Fruit fly (Drosophila melanogaster) whole organism, pupa: ENCODE measurements around the gene sit.

ENCODE experiments used
- CG10348 ChIP-seq: fragments of 200-800 bp; sonication (Bioruptor generic); IDR thresholded peaks from 2 replicates; pipeline ENCODE4 v1.3.6; 2022; ENCODE audit warnings: missing biosample characterization, missing genetic modification characterization
- CG12605 ChIP-seq: fragments of 200-800 bp; sonication (Bioruptor generic); IDR thresholded peaks from 2 replicates; pipeline ENCODE4 v1.3.6; 2022; ENCODE audit warnings: missing biosample characterization, missing genetic modification characterization
- CG13204 ChIP-seq: fragments of 200-800 bp; sonication (Bioruptor generic); optimal IDR thresholded peaks from 2 replicates; lab custom pipeline; 2018; ENCODE audit warnings: missing biosample characterization, mild to moderate bottlenecking, missing genetic modification characterization, moderate library complexity
- CG14655 ChIP-seq: fragments of 200-800 bp; sonication (Bioruptor generic); optimal IDR thresholded peaks from 3 replicates; lab custom pipeline; 2017; ENCODE audit warnings: mild to moderate bottlenecking, missing biosample characterization, missing genetic modification reagents, missing genetic modification characterization
- CG15710 ChIP-seq: fragments of 200-800 bp; sonication (Bioruptor generic); optimal IDR thresholded peaks from 2 replicates; lab custom pipeline; 2018; ENCODE audit warnings: missing biosample characterization, mild to moderate bottlenecking, missing genetic modification characterization, moderate library complexity
- CG17806 ChIP-seq: fragments of 200-800 bp; sonication (Bioruptor generic); optimal IDR thresholded peaks from 2 replicates; lab custom pipeline; 2018; ENCODE audit warnings: missing biosample characterization, mild to moderate bottlenecking, missing genetic modification characterization, moderate library complexity
- CG32121 ChIP-seq: fragments of 200-800 bp; sonication (Bioruptor generic); IDR thresholded peaks from 2 replicates; pipeline ENCODE4 v1.3.6; 2022; ENCODE audit warnings: missing biosample characterization, missing genetic modification characterization
- CG34367 ChIP-seq: fragments of 200-800 bp; sonication (Bioruptor generic); optimal IDR thresholded peaks from 2 replicates; lab custom pipeline; 2018; ENCODE audit warnings: missing biosample characterization, mild to moderate bottlenecking, missing genetic modification characterization
- CG4496 ChIP-seq: fragments of 200-800 bp; sonication (Bioruptor generic); IDR thresholded peaks from 3 replicates; pipeline ENCODE4 v1.3.6; 2022; ENCODE audit warnings: missing biosample characterization, missing genetic modification characterization
- CG8159 ChIP-seq: fragments of 200-800 bp; sonication (Bioruptor generic); optimal IDR thresholded peaks from 3 replicates; lab custom pipeline; 2018; ENCODE audit warnings: missing biosample characterization, mild to moderate bottlenecking, missing genetic modification characterization, moderate library complexity
- CG8301 ChIP-seq: fragments of 200-800 bp; sonication (Bioruptor generic); optimal IDR thresholded peaks from 2 replicates; lab custom pipeline; 2018; ENCODE audit warnings: missing biosample characterization, mild to moderate bottlenecking, missing genetic modification characterization
- CG9948 ChIP-seq: fragments of 200-800 bp; sonication (Bioruptor generic); optimal IDR thresholded peaks from 2 replicates; lab custom pipeline; 2018; ENCODE audit warnings: missing biosample characterization, mild to moderate bottlenecking, missing genetic modification characterization, moderate library complexity
- D1 ChIP-seq: fragments of 200-800 bp; sonication (Bioruptor generic); optimal IDR thresholded peaks from 2 replicates; lab custom pipeline; 2018; ENCODE audit warnings: missing biosample characterization, mild to moderate bottlenecking, missing genetic modification characterization, moderate library complexity
- EcR ChIP-seq: fragments of 200-800 bp; sonication (Bioruptor generic); optimal IDR thresholded peaks from 3 replicates; lab custom pipeline; 2019; ENCODE audit warnings: missing biosample characterization, missing genetic modification characterization, mild to moderate bottlenecking, moderate library complexity, missing genetic modification reagents
- Ets98B ChIP-seq: fragments of 200-800 bp; sonication (Bioruptor generic); IDR thresholded peaks from 2 replicates; pipeline ENCODE4 v1.3.6; 2022; ENCODE audit warnings: missing biosample characterization, missing genetic modification characterization
- Pif1A ChIP-seq: fragments of 200-800 bp; sonication (Bioruptor generic); optimal IDR thresholded peaks from 3 replicates; lab custom pipeline; 2016; ENCODE audit warnings: missing biosample characterization, missing genetic modification characterization
- Pif1B ChIP-seq: fragments of 200-800 bp; sonication (Bioruptor generic); optimal IDR thresholded peaks from 3 replicates; lab custom pipeline; 2016; ENCODE audit warnings: missing biosample characterization, missing genetic modification characterization
- Snoo ChIP-seq: fragments of 200-800 bp; sonication (Bioruptor generic); optimal IDR thresholded peaks from 3 replicates; lab custom pipeline; 2017; ENCODE audit warnings: missing biosample characterization, mild to moderate bottlenecking, missing genetic modification characterization, inconsistent platforms
- fd96Ca ChIP-seq: fragments of 200-800 bp; sonication (Bioruptor generic); IDR thresholded peaks from 3 replicates; pipeline ENCODE4 v1.3.6; 2022; ENCODE audit warnings: missing biosample characterization, missing genetic modification characterization
- gl ChIP-seq: fragments of 200-800 bp; sonication (Bioruptor generic); optimal IDR thresholded peaks from 2 replicates; lab custom pipeline; 2018; ENCODE audit warnings: missing biosample characterization, mild to moderate bottlenecking, missing genetic modification characterization
- rn ChIP-seq: fragments of 200-800 bp; sonication (Bioruptor generic); IDR thresholded peaks from 2 replicates; pipeline ENCODE4 v1.3.6; 2022; ENCODE audit warnings: missing biosample characterization, missing genetic modification characterization

The sit gene

dm6 chr3R:22564707-22565106, 2.3 kb upstream of the sit start:
- TF ChIP-seq CG8301 (tag; lab: Kevin White, UChicago) (no peak), D1 (peak; percentile 24)

dm6 chr3R:22564076-22564475, 1.7 kb upstream of the sit start:
- TF ChIP-seq CG32121 (GFP tag; lab: Robert Waterston, UW) (no peak), rn (no peak), CG8159 (no peak), CG8301 (tag; lab: Kevin White, UChicago) (no peak), CG4496 (GFP tag; lab: Robert Waterston, UW) (no peak), CG14655 (GFP tag; lab: Kevin White, UChicago) (no peak), Pif1A (GFP tag; lab: Kevin White, UChicago) (no peak), gl (no peak)

- no peak for TF ChIP-seq fd96Ca (GFP tag; lab: Robert Waterston, UW)
- no peak for TF ChIP-seq D1
- TF ChIP-seq CG9948, result no peak
- no peak for TF ChIP-seq rn
- no peak for TF ChIP-seq CG15710 (tag; lab: Kevin White, UChicago)
- no peak for TF ChIP-seq CG4496 (GFP tag; lab: Robert Waterston, UW)
- TF ChIP-seq CG12605, result no peak
- TF ChIP-seq EcR, result no peak
- no peak for TF ChIP-seq CG34367
- no peak for TF ChIP-seq CG17806 (tag; lab: Kevin White, UChicago)
- TF ChIP-seq Pif1B (GFP tag; lab: Kevin White, UChicago), result no peak
- no peak for TF ChIP-seq CG10348
- TF ChIP-seq Snoo (tag; lab: Kevin White, UChicago), result no peak
Observed at dm6 chr3R:22560224-22560623, 2.1 kb downstream of the sit start.

- no peak for TF ChIP-seq CG8301 (tag; lab: Kevin White, UChicago)
Observed at dm6 chr3R:22558398-22558797, 4.0 kb downstream of the sit start.

- no peak for TF ChIP-seq CG17806 (tag; lab: Kevin White, UChicago)
- no peak for TF ChIP-seq Ets98B
- no peak for TF ChIP-seq CG4496 (GFP tag; lab: Robert Waterston, UW)
- no peak for TF ChIP-seq CG8159
- no peak for TF ChIP-seq CG32121 (GFP tag; lab: Robert Waterston, UW)
- no peak for TF ChIP-seq fd96Ca (GFP tag; lab: Robert Waterston, UW)
- TF ChIP-seq CG14655 (GFP tag; lab: Kevin White, UChicago), result no peak
Observed at dm6 chr3R:22557100-22557741, 5.2 kb downstream of the sit start.

- no peak for TF ChIP-seq gl
- no peak for TF ChIP-seq CG14655 (GFP tag; lab: Kevin White, UChicago)
- no peak for TF ChIP-seq CG8159
- TF ChIP-seq CG4496 (GFP tag; lab: Robert Waterston, UW), result no peak
- TF ChIP-seq CG12605, result no peak
- no peak for TF ChIP-seq CG17806 (tag; lab: Kevin White, UChicago)
- no peak for TF ChIP-seq Ets98B
- TF ChIP-seq CG32121 (GFP tag; lab: Robert Waterston, UW), result no peak
- no peak for TF ChIP-seq CG13204
- TF ChIP-seq CG9948, result no peak
Observed at dm6 chr3R:22552686-22553085, 9.7 kb downstream of the sit start.

- TF ChIP-seq CG10348 (no peak), rn (no peak), CG13204 (no peak), CG4496 (GFP tag; lab: Robert Waterston, UW) (no peak), CG9948 (no peak)
- TF ChIP-seq, all 21 proteins: peak for 0
Observed at dm6 chr3R:22550306-22550812, 12.0 kb downstream of the sit start, which contains the start of gene bond. bond (plus strand) TSS chr3R:22550680.

- TF ChIP-seq CG10348, result no peak
- peak; percentile 68; the same call in 1 of the 2 replicates for TF ChIP-seq Ets98B
- TF ChIP-seq D1, result no peak
- TF ChIP-seq fd96Ca (GFP tag; lab: Robert Waterston, UW), result no peak
- TF ChIP-seq CG14655 (GFP tag; lab: Kevin White, UChicago), result no peak
- no peak for TF ChIP-seq Pif1B (GFP tag; lab: Kevin White, UChicago)
- no peak for TF ChIP-seq EcR
- peak; percentile 31 for TF ChIP-seq Snoo (tag; lab: Kevin White, UChicago)
- no peak for TF ChIP-seq gl
- TF ChIP-seq CG32121 (GFP tag; lab: Robert Waterston, UW), result no peak
- peak; percentile 18; the same call in 1 of the 2 replicates for TF ChIP-seq CG12605
- TF ChIP-seq CG4496 (GFP tag; lab: Robert Waterston, UW), result 0 out of 3 replicates have a peak, but pooled peaks have one; percentile 30
- peak; percentile 0 for TF ChIP-seq CG8301 (tag; lab: Kevin White, UChicago)
- no peak for TF ChIP-seq rn
- TF ChIP-seq CG8159, result no peak
- TF ChIP-seq CG34367, result no peak
- TF ChIP-seq CG13204, result no peak
Observed at dm6 chr3R:22547585-22548022, 14.8 kb downstream of the sit start, which contains the start of gene AdipoR. AdipoR (minus strand) TSS chr3R:22547846.
